Worm (Caenorhabditis elegans) whole organism, early embryonic: ENCODE data around the gene srw-102.

ENCODE experiments used
- ets-7 ChIP-seq: sonication (generic microtip); optimal IDR thresholded peaks from 2 replicates; lab custom pipeline; 2016; ENCODE audit warnings: missing genotype, missing genetic modification characterization, missing compliant biosample characterization
- flt-1 ChIP-seq: fragments of 200-800 bp; sonication (Bioruptor generic); IDR thresholded peaks from 2 replicates; pipeline ENCODE4 v1.3.6; 2022; ENCODE audit warnings: missing genetic modification characterization, missing compliant biosample characterization

DNA sequence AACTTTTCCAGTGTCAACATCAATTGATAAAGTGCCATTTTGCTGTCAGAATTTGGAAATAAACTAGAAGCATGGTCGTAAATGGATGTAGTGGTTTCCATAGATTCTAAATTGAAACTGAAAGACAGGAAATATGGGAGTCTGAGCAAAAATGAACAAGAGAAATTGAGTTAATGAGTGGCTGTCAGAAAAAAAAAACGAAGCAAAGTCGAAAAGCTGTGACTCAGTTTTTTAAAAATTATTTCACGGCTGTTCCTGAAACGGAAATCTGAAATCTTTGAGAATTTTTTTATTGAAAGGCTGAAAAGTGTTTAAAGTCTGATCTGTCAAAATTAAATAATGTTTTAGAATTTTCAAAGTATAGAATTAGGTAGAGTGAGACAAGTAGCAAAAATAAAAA, 41.8 kb upstream of the srw-102 start, which contains the start of gene srw-98:
- TF ChIP-seq flt-1 (GFP tag; lab: Robert Waterston, UW) (no peak), ets-7 (tag; lab: Kevin White, UChicago) (no peak)
